Fruit fly (Drosophila melanogaster): ENCODE measurements around the gene dan.
A peak's percentile ranks its signal among the peaks of the same experiment; 100 is the strongest.

dan gene

dm6 chr3R:25178521-25178920 is 5.7 kb upstream of the dan start (continued):
- TF ChIP-seq CG15514 (GFP tag; optimal IDR thresholded peaks at IDR 0.05) (peak; percentile 8), CG12659 (GFP tag; optimal IDR thresholded peaks at IDR 0.05) (peak; percentile 33), CG9797 (GFP tag; optimal IDR thresholded peaks at IDR 0.05) (no peak), CG3163 (GFP tag; optimal IDR thresholded peaks at IDR 0.05) (no peak), sens-2 (GFP tag; IDR thresholded peaks at IDR 0.05) (peak; percentile 72), Bgb (GFP tag; IDR thresholded peaks at IDR 0.05; ENCODE audit: partially characterized antibody) (no peak), CG3847 (GFP tag; IDR thresholded peaks at IDR 0.05) (peak; percentile 56), Dll (GFP tag; IDR thresholded peaks at IDR 0.05; ENCODE audit: partially characterized antibody) (no peak), croc (GFP tag; conservative IDR thresholded peaks at IDR 0.05) (no peak; the same call in 2 of the 3 replicates), CG6689 (GFP tag; IDR thresholded peaks at IDR 0.05) (peak; percentile 75), BEAF-32 (GFP tag; optimal IDR thresholded peaks at IDR 0.05) (no peak), CG13424 (tag; optimal IDR thresholded peaks at IDR 0.05) (peak; percentile 68), CG2875 (GFP tag; optimal IDR thresholded peaks at IDR 0.05) (peak; percentile 11), rib (GFP tag; IDR thresholded peaks at IDR 0.05) (no peak), pfk (GFP tag; optimal IDR thresholded peaks at IDR 0.05) (no peak), insv (GFP tag; optimal IDR thresholded peaks at IDR 0.05) (no peak), caup (GFP tag; optimal IDR thresholded peaks at IDR 0.05; ENCODE audit: severe bottlenecking) (no peak), CG4328 (GFP tag; optimal IDR thresholded peaks at IDR 0.05) (no peak), odd (GFP tag; optimal IDR thresholded peaks at IDR 0.05) (peak; percentile 13), zen (tag; optimal IDR thresholded peaks at IDR 0.05) (peak; percentile 51), aop (GFP tag; IDR thresholded peaks at IDR 0.05) (0 out of 2 replicates have a peak, but pooled peaks have one; percentile 8), Hr51 (GFP tag; optimal IDR thresholded peaks at IDR 0.05) (peak; percentile 54 to 58), CG13123 (GFP tag; optimal IDR thresholded peaks at IDR 0.05) (no peak), CoRest (tag; optimal IDR thresholded peaks at IDR 0.05) (peak; percentile 74), CG11723 (GFP tag; optimal IDR thresholded peaks at IDR 0.05) (peak; percentile 15), Spps (tag; optimal IDR thresholded peaks at IDR 0.05) (peak; percentile 2), wor (GFP tag; IDR thresholded peaks at IDR 0.05) (peak; percentile 35; the same call in 1 of the 2 replicates), cato (GFP tag; optimal IDR thresholded peaks at IDR 0.05; ENCODE audit: borderline replicate concordance) (peak; percentile 16), da (GFP tag; optimal IDR thresholded peaks at IDR 0.05) (no peak), Vsx1 (GFP tag; optimal IDR thresholded peaks at IDR 0.05) (no peak), tio (GFP tag; optimal IDR thresholded peaks at IDR 0.05) (peak; percentile 78), CG17328 (GFP tag; IDR thresholded peaks at IDR 0.05) (peak; percentile 92), CG9609 (GFP tag; optimal IDR thresholded peaks at IDR 0.05) (peak; percentile 27), Gsc (GFP tag; IDR thresholded peaks at IDR 0.05) (no peak), Asciz (GFP tag; optimal IDR thresholded peaks at IDR 0.05) (peak; percentile 31), wek (GFP tag; optimal IDR thresholded peaks at IDR 0.05) (no peak), exex (tag; optimal IDR thresholded peaks at IDR 0.05) (no peak), CG5245 (GFP tag; optimal IDR thresholded peaks at IDR 0.05) (no peak), unpg (GFP tag; optimal IDR thresholded peaks at IDR 0.05) (peak; percentile 62), CG10654 (GFP tag; optimal IDR thresholded peaks at IDR 0.05) (no peak), Xbp1 (GFP tag; optimal IDR thresholded peaks at IDR 0.05) (peak; percentile 83), CG8478 (optimal IDR thresholded peaks at IDR 0.05) (no peak), ssp (GFP tag; IDR thresholded peaks at IDR 0.05) (peak; percentile 37; the same call in 1 of the 2 replicates), CG1832 (GFP tag; optimal IDR thresholded peaks at IDR 0.05) (no peak), sna (GFP tag; IDR thresholded peaks at IDR 0.05; ENCODE audit: partially characterized antibody) (no peak), CG30431 (GFP tag; optimal IDR thresholded peaks at IDR 0.05) (peak; percentile 90), Mad (GFP tag; optimal IDR thresholded peaks at IDR 0.05) (peak; percentile 63), CG4854 (GFP tag; optimal IDR thresholded peaks at IDR 0.05) (no peak), CG10462 (GFP tag; optimal IDR thresholded peaks at IDR 0.05) (peak; percentile 62), CG8359 (GFP tag; optimal IDR thresholded peaks at IDR 0.05; ENCODE audit: borderline replicate concordance) (no peak)

Data from whole organism, embryonic.